Fruit fly (Drosophila melanogaster): ENCODE data around the gene inaF-D.

inaF-D gene

dm6 chrX:11678539-11679040 lies 50.3 kb downstream of the inaF-D start, which contains the start of the genes Vlet and bif (continued):
- TF ChIP-seq Sox15 (GFP tag; optimal IDR thresholded peaks at IDR 0.05) (peak; percentile 55), Lpt (GFP tag; optimal IDR thresholded peaks at IDR 0.05) (no peak), salr (GFP tag; optimal IDR thresholded peaks at IDR 0.05) (peak in 1 of 2 experiments; percentile 16), CG32006 (GFP tag; optimal IDR thresholded peaks at IDR 0.05) (peak; percentile 77), CG34406 (GFP tag; optimal IDR thresholded peaks at IDR 0.05) (peak; percentile 57), CG9139 (GFP tag; optimal IDR thresholded peaks at IDR 0.05) (no peak), lz (GFP tag; optimal IDR thresholded peaks at IDR 0.05) (peak; percentile 48), svp (GFP tag) (peak; percentile 81), Blimp-1 (GFP tag; optimal IDR thresholded peaks at IDR 0.05) (peak; percentile 12), dac (GFP tag; optimal IDR thresholded peaks at IDR 0.05) (peak; percentile 37), Hr39 (GFP tag; optimal IDR thresholded peaks at IDR 0.05) (peak; percentile 63), spab (GFP tag; optimal IDR thresholded peaks at IDR 0.05) (peak; percentile 10), CG4318 (GFP tag; optimal IDR thresholded peaks at IDR 0.05) (peak; percentile 48), CG7368 (GFP tag; optimal IDR thresholded peaks at IDR 0.05) (peak; percentile 48), Hr4 (GFP tag; optimal IDR thresholded peaks at IDR 0.05) (no peak), vri (GFP tag; optimal IDR thresholded peaks at IDR 0.05) (no peak)
